Fruit fly (Drosophila melanogaster): Measurements from ENCODE around the gene Sdr.
A peak's percentile ranks its signal among the peaks of the same experiment; 100 is the strongest.

Gene Sdr

DNA sequence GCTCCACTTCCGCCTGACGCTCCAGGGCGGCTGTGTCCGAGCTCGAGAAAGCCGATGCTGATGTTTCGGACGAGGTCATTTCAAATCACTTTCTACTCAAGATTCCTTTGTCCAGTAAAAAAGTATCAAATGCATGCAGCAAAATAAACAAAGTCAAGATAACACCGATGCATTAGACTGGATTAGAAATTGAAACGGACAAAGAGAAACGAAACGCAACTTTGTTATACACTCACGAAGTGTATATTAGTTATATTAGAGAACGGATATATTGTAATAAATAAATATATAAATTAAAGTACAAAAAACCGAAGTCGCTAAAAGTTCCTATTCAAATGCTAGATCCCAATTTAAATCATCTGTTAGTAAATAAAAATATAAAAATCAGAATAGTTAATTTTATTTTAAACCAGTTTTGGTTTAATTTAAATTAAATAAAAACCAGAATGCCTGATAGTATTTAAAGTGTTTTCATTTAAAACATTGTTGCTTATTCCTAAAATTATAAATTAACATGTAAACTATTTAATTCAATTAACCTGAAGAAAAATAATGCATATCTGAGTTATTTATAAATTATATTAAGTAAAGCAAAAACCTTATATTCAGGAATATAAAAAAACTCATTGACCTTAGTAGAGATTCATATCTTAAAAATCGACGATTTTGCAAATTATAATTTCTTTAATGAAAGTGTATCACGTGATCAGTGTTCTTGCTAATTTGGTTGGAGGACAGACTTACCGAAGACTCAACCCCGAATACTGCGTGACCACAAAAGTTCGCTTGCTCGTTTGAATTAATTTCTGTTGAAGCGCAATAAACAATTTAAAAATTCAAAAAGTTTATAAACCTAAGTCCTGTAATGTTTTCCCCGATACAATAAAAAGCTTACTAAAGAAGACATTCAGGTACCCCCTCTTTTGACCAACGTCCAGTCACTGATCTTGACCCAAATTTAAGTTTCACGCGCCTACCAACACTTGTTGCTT, 24.3 kb upstream of the Sdr start, which contains the start of gene Dph2 (continued):
- TF ChIP-seq Ets97D (GFP tag; optimal IDR thresholded peaks at IDR 0.05) (peak; percentile 47), Oaz (GFP tag; IDR thresholded peaks at IDR 0.05) (peak; percentile 66), Rx (GFP tag; IDR thresholded peaks at IDR 0.05) (peak; percentile 45; the same call in 1 of the 2 replicates), Elba2 (GFP tag; optimal IDR thresholded peaks at IDR 0.05) (no peak), rib (GFP tag; IDR thresholded peaks at IDR 0.05) (peak; percentile 53; the same call in 1 of the 2 replicates), shn (GFP tag; optimal IDR thresholded peaks at IDR 0.05) (no peak), CG2120 (GFP tag; optimal IDR thresholded peaks at IDR 0.05) (peak; percentile 51), sens (GFP tag) (peak; percentile 89), fu2 (GFP tag; optimal IDR thresholded peaks at IDR 0.05) (peak; percentile 17), eve (GFP tag; optimal IDR thresholded peaks at IDR 0.05) (no peak), ranshi (GFP tag; IDR thresholded peaks at IDR 0.05) (peak; percentile 86), CG15479 (GFP tag; optimal IDR thresholded peaks at IDR 0.05) (no peak), Hmr (GFP tag; optimal IDR thresholded peaks at IDR 0.05) (no peak), CG8944 (GFP tag; optimal IDR thresholded peaks at IDR 0.05) (peak; percentile 8), CG31224 (GFP tag; IDR thresholded peaks at IDR 0.05) (peak; percentile 66), TFAM (GFP tag; optimal IDR thresholded peaks at IDR 0.05) (no peak), ssp (GFP tag; IDR thresholded peaks at IDR 0.05) (peak; percentile 78), gcm2 (GFP tag; optimal IDR thresholded peaks at IDR 0.05) (no peak), CG2202 (tag; optimal IDR thresholded peaks at IDR 0.05) (peak; percentile 29), CG1603 (tag; optimal IDR thresholded peaks at IDR 0.05) (peak; percentile 100), inv (GFP tag; IDR thresholded peaks at IDR 0.05; ENCODE audit: partially characterized antibody) (no peak), Fer3 (tag; optimal IDR thresholded peaks at IDR 0.05) (peak; percentile 84), Atf-2 (GFP tag; optimal IDR thresholded peaks at IDR 0.05) (peak; percentile 29), Sry-δ (GFP tag; optimal IDR thresholded peaks at IDR 0.05) (peak; percentile 59), CG4617 (GFP tag; optimal IDR thresholded peaks at IDR 0.05; ENCODE audit: borderline replicate concordance) (peak; percentile 69), Gug (GFP tag; IDR thresholded peaks at IDR 0.05) (peak; percentile 33; the same call in 2 of the 4 replicates), stc (GFP tag; IDR thresholded peaks at IDR 0.05) (peak; percentile 77), CG3281 (GFP tag; optimal IDR thresholded peaks at IDR 0.05) (peak; percentile 51), grn (GFP tag; optimal IDR thresholded peaks at IDR 0.05) (no peak), psq (GFP tag; optimal IDR thresholded peaks at IDR 0.05) (no peak), CG4707 (GFP tag; optimal IDR thresholded peaks at IDR 0.05) (no peak), cad (GFP tag; optimal IDR thresholded peaks at IDR 0.05) (peak; percentile 4), zen (tag; optimal IDR thresholded peaks at IDR 0.05) (peak; percentile 31), Awh (GFP tag; IDR thresholded peaks at IDR 0.05) (peak; percentile 81), CG7271 (tag; optimal IDR thresholded peaks at IDR 0.05) (peak; percentile 62), lmd (GFP tag; IDR thresholded peaks at IDR 0.05) (peak; percentile 80), toy (GFP tag; IDR thresholded peaks at IDR 0.05) (peak; percentile 47; the same call in 1 of the 2 replicates), sens-2 (GFP tag; IDR thresholded peaks at IDR 0.05) (no peak), onecut (GFP tag; IDR thresholded peaks at IDR 0.05) (peak; percentile 42), CG7556 (GFP tag; optimal IDR thresholded peaks at IDR 0.05) (peak; percentile 40), CoRest (tag; optimal IDR thresholded peaks at IDR 0.05) (peak; percentile 87), CG11504 (tag; optimal IDR thresholded peaks at IDR 0.05) (peak; percentile 87), CG3407 (GFP tag; optimal IDR thresholded peaks at IDR 0.05) (no peak), croc (GFP tag; conservative IDR thresholded peaks at IDR 0.05) (peak; percentile 52), CG7357 (GFP tag; IDR thresholded peaks at IDR 0.05) (peak; percentile 37; the same call in 1 of the 3 replicates), pfk (GFP tag; optimal IDR thresholded peaks at IDR 0.05) (peak; percentile 98), dan (GFP tag; IDR thresholded peaks at IDR 0.05) (no peak), wdn (GFP tag; IDR thresholded peaks at IDR 0.05) (peak; percentile 73), wor (GFP tag; IDR thresholded peaks at IDR 0.05) (0 out of 2 replicates have a peak, but pooled peaks have one; percentile 16)

All from whole organism, embryonic.